Worm (Caenorhabditis elegans): Measurements from ENCODE around the gene hpk-1.
A peak's percentile ranks its signal among the peaks of the same experiment; 100 is the strongest.

Gene hpk-1

ce11 chrX:4209131-4209530 lies 8.0 kb downstream of the hpk-1 start (continued):
- TF ChIP-seq snpc-1.2 (GFP tag; IDR thresholded peaks at IDR 0.05) (peak; percentile 62; the same call in 1 of the 2 replicates), dmd-9 (GFP tag; IDR thresholded peaks at IDR 0.05) (peak; percentile 89), D1046.2 (GFP tag; IDR thresholded peaks at IDR 0.05) (peak; percentile 95), lir-3 (tag; optimal IDR thresholded peaks at IDR 0.05) (peak; percentile 93), nhr-48 (tag; optimal IDR thresholded peaks at IDR 0.05) (peak; percentile 97), zfp-2 (tag; optimal IDR thresholded peaks at IDR 0.05) (peak; percentile 89), nhr-102 (tag; optimal IDR thresholded peaks at IDR 0.05) (peak; percentile 99), ZK546.5 (tag; optimal IDR thresholded peaks at IDR 0.05) (peak; percentile 40 to 81), lim-7 (GFP tag; IDR thresholded peaks at IDR 0.05) (peak; percentile 79), ceh-82 (tag; optimal IDR thresholded peaks at IDR 0.05) (peak; percentile 78), unc-39 (tag; optimal IDR thresholded peaks at IDR 0.05) (peak; percentile 83), F44E2.7 (GFP tag; IDR thresholded peaks at IDR 0.05) (peak; percentile 93), lsy-2 (tag; optimal IDR thresholded peaks at IDR 0.05) (peak; percentile 97), skn-1 (tag; optimal IDR thresholded peaks at IDR 0.05) (peak; percentile 86), Y48G9A.11 (GFP tag; IDR thresholded peaks at IDR 0.05) (0 out of 2 replicates have a peak, but pooled peaks have one; percentile 15), attf-4 (tag; optimal IDR thresholded peaks at IDR 0.05) (no peak), ZK337.2 (GFP tag; IDR thresholded peaks at IDR 0.05) (peak; percentile 95), dmd-6 (GFP tag; IDR thresholded peaks at IDR 0.05) (peak; percentile 99), saeg-2 (GFP tag; IDR thresholded peaks at IDR 0.05) (peak; percentile 99), mxl-3 (GFP tag; optimal IDR thresholded peaks at IDR 0.05) (peak; percentile 95), daf-12 (tag; optimal IDR thresholded peaks at IDR 0.05) (no peak), vab-7 (GFP tag; IDR thresholded peaks at IDR 0.05) (peak; percentile 99), daf-8 (GFP tag; IDR thresholded peaks at IDR 0.05) (peak; percentile 88; the same call in 1 of the 2 replicates), pqm-1 (tag; optimal IDR thresholded peaks at IDR 0.05) (peak; percentile 40), zip-11 (GFP tag; IDR thresholded peaks at IDR 0.05) (peak; percentile 68; the same call in 1 of the 2 replicates), madf-5 (GFP tag; IDR thresholded peaks at IDR 0.05) (peak in 1 of 2 experiments; percentile 98; a peak in 2 of 4 replicates), lin-38 (GFP tag; IDR thresholded peaks at IDR 0.05) (peak; percentile 90), nhr-25 (tag; optimal IDR thresholded peaks at IDR 0.05; ENCODE audit: borderline replicate concordance, insufficient read depth) (peak; percentile 97), lin-39 (tag; optimal IDR thresholded peaks at IDR 0.05) (peak; percentile 87), spr-3 (GFP tag; optimal IDR thresholded peaks at IDR 0.05) (peak; percentile 98), daf-19 (GFP tag; conservative IDR thresholded peaks at IDR 0.05) (no peak), hlh-11 (tag; optimal IDR thresholded peaks at IDR 0.05) (peak; percentile 98), pha-4 (GFP tag; IDR thresholded peaks at IDR 0.05) (peak; percentile 98), pha-4 (tag; optimal IDR thresholded peaks at IDR 0.05) (peak; percentile 80), Y5F2A.4 (GFP tag; optimal IDR thresholded peaks at IDR 0.05) (peak; percentile 96), nhr-42 (GFP tag; IDR thresholded peaks at IDR 0.05) (peak; percentile 100), duxl-1 (tag; optimal IDR thresholded peaks at IDR 0.05; ENCODE audit: poor library complexity) (peak; percentile 99), Y75B8A.6 (GFP tag; IDR thresholded peaks at IDR 0.05) (peak; percentile 91), F37D6.2 (tag; optimal IDR thresholded peaks at IDR 0.05) (peak; percentile 99), zfp-3 (GFP tag; conservative IDR thresholded peaks at IDR 0.05) (peak; percentile 97), snpc-4 (tag; optimal IDR thresholded peaks at IDR 0.05) (peak; percentile 39), lin-29 (GFP tag; IDR thresholded peaks at IDR 0.05) (peak; percentile 99), dpl-1 (GFP tag; optimal IDR thresholded peaks at IDR 0.05) (peak; percentile 77), rbr-2 (tag; optimal IDR thresholded peaks at IDR 0.05) (peak; percentile 99), ceh-20 (GFP tag; IDR thresholded peaks at IDR 0.05) (peak; percentile 98), ctbp-1 (GFP tag; IDR thresholded peaks at IDR 0.05) (peak; percentile 99), ceh-62 (tag; optimal IDR thresholded peaks at IDR 0.05) (no peak), daf-16 (GFP tag; optimal IDR thresholded peaks at IDR 0.05) (peak; percentile 96 to 99), daf-16 (tag; optimal IDR thresholded peaks at IDR 0.05) (peak; percentile 95), gei-8 (GFP tag; optimal IDR thresholded peaks at IDR 0.05) (peak; percentile 50), ztf-11 (tag; optimal IDR thresholded peaks at IDR 0.05) (peak; percentile 67), nhr-10 (tag; optimal IDR thresholded peaks at IDR 0.05) (peak; percentile 99)
